Fruit fly (Drosophila melanogaster) whole organism, pupa: Measurements from ENCODE around the gene mub.

Experiments
- CG10348 ChIP-seq: fragments of 200-800 bp; sonication (Bioruptor generic); IDR thresholded peaks from 2 replicates; pipeline ENCODE4 v1.3.6; 2022; ENCODE audit warnings: missing biosample characterization, missing genetic modification characterization
- CG15710 ChIP-seq: fragments of 200-800 bp; sonication (Bioruptor generic); optimal IDR thresholded peaks from 2 replicates; lab custom pipeline; 2018; ENCODE audit warnings: missing biosample characterization, mild to moderate bottlenecking, missing genetic modification characterization, moderate library complexity
- CG32121 ChIP-seq: fragments of 200-800 bp; sonication (Bioruptor generic); IDR thresholded peaks from 2 replicates; pipeline ENCODE4 v1.3.6; 2022; ENCODE audit warnings: missing biosample characterization, missing genetic modification characterization
- CG4496 ChIP-seq: fragments of 200-800 bp; sonication (Bioruptor generic); IDR thresholded peaks from 3 replicates; pipeline ENCODE4 v1.3.6; 2022; ENCODE audit warnings: missing biosample characterization, missing genetic modification characterization
- CG8159 ChIP-seq: fragments of 200-800 bp; sonication (Bioruptor generic); optimal IDR thresholded peaks from 3 replicates; lab custom pipeline; 2018; ENCODE audit warnings: missing biosample characterization, mild to moderate bottlenecking, missing genetic modification characterization, moderate library complexity
- D1 ChIP-seq: fragments of 200-800 bp; sonication (Bioruptor generic); optimal IDR thresholded peaks from 2 replicates; lab custom pipeline; 2018; ENCODE audit warnings: missing biosample characterization, mild to moderate bottlenecking, missing genetic modification characterization, moderate library complexity
- Pif1B ChIP-seq: fragments of 200-800 bp; sonication (Bioruptor generic); optimal IDR thresholded peaks from 3 replicates; lab custom pipeline; 2016; ENCODE audit warnings: missing biosample characterization, missing genetic modification characterization
- gl ChIP-seq: fragments of 200-800 bp; sonication (Bioruptor generic); optimal IDR thresholded peaks from 2 replicates; lab custom pipeline; 2018; ENCODE audit warnings: missing biosample characterization, mild to moderate bottlenecking, missing genetic modification characterization
- rn ChIP-seq: fragments of 200-800 bp; sonication (Bioruptor generic); IDR thresholded peaks from 2 replicates; pipeline ENCODE4 v1.3.6; 2022; ENCODE audit warnings: missing biosample characterization, missing genetic modification characterization

DNA sequence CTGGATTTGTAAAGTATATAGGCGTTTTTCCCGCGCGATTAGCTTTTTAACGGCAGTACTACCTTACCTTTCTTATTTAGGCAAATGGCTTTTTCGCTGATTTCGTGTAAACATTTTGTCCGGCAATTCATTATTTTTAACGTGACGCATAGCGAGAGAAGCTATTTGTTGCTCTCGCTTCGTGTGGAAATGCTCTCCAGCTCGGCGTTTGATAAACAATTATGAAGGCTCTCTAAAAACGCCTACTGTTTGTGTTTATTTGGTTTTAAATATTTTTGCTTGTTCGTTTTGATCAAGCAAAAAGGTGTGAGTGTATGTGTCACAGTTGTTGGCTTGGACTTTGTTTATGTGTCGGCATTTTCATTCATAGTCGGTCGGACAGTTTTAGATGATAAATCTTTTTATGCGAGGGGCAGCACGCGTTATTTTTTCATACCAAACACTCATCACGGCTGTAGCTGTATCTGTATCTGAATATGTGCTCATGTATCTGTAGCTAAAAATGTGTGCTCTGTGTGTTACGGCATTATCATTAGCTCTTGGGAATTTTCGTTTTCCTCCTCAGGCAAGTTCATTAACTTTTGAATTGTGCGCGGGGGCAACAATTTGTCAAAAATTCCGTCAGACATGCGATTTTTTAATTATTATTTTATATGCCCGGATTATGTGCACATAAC, 42.4 kb downstream of the mub start:
- no peak for TF ChIP-seq D1 (tag; lab: Kevin White, UChicago)
- no peak for TF ChIP-seq CG32121 (GFP tag; lab: Robert Waterston, UW)
- no peak for TF ChIP-seq CG10348 (GFP tag; lab: Robert Waterston, UW)
- 0 out of 3 replicates have a peak, but pooled peaks have one; percentile 36 for TF ChIP-seq CG4496 (GFP tag; lab: Robert Waterston, UW)
- TF ChIP-seq CG15710 (tag; lab: Kevin White, UChicago), result no peak
- no peak for TF ChIP-seq CG8159 (tag; lab: Kevin White, UChicago)
- TF ChIP-seq gl, result no peak
- TF ChIP-seq rn (GFP tag; lab: Robert Waterston, UW), result no peak
- TF ChIP-seq Pif1B, result no peak
